Fruit fly (Drosophila melanogaster) whole organism, embryonic: ENCODE measurements around the gene Wwox.

Source experiments
- Ada2b ChIP-seq: fragments of 200-800 bp; sonication (Bioruptor generic); IDR thresholded peaks from 2 replicates; pipeline ENCODE4 v1.3.6; 2022; ENCODE audit warnings: missing biosample characterization, missing genetic modification characterization
- Adf1 ChIP-seq: fragments of 200-800 bp; sonication (Bioruptor generic); IDR thresholded peaks from 2 replicates; pipeline ENCODE4 v1.3.6; 2022; ENCODE audit warnings: missing biosample characterization, missing genetic modification characterization
- B-H1 ChIP-seq: fragments of 200-800 bp; sonication (Bioruptor generic); IDR thresholded peaks from 3 replicates; pipeline ENCODE4 v1.3.6; 2022; ENCODE audit warnings: missing biosample characterization, missing genetic modification characterization
- C15 ChIP-seq: fragments of 200-800 bp; sonication (Bioruptor generic); IDR thresholded peaks from 3 replicates; pipeline ENCODE4 v1.3.6; 2022; ENCODE audit warnings: missing biosample characterization, missing genetic modification characterization
- CG10366 ChIP-seq: fragments of 200-800 bp; sonication (Bioruptor generic); IDR thresholded peaks from 2 replicates; pipeline ENCODE4 v1.3.6; 2022; ENCODE audit warnings: missing biosample characterization, missing genetic modification characterization
- CG10543 ChIP-seq: fragments of 200-800 bp; sonication (Bioruptor generic); optimal IDR thresholded peaks from 3 replicates; lab custom pipeline; 2017; ENCODE audit warnings: missing biosample characterization, mild to moderate bottlenecking, missing genetic modification characterization, moderate library complexity
- CG11560 ChIP-seq: fragments of 200-800 bp; sonication (Bioruptor generic); IDR thresholded peaks from 3 replicates; pipeline ENCODE4 v1.3.6; 2022; ENCODE audit warnings: missing biosample characterization, missing genetic modification characterization
- CG12659 ChIP-seq: fragments of 200-800 bp; sonication (Bioruptor generic); optimal IDR thresholded peaks from 3 replicates; lab custom pipeline; 2017; ENCODE audit warnings: mild to moderate bottlenecking, missing biosample characterization, missing genetic modification reagents, missing genetic modification characterization
- CG13424 ChIP-seq: fragments of 200-800 bp; sonication (Bioruptor generic); optimal IDR thresholded peaks from 2 replicates; lab custom pipeline; 2019; ENCODE audit warnings: missing biosample characterization, mild to moderate bottlenecking, missing genetic modification characterization, moderate library complexity
- CG17361 ChIP-seq: fragments of 200-800 bp; sonication (Bioruptor generic); IDR thresholded peaks from 3 replicates; pipeline ENCODE4 v1.3.6; 2022; ENCODE audit warnings: missing biosample characterization, missing genetic modification characterization
- CG18262 ChIP-seq: fragments of 200-800 bp; optimal IDR thresholded peaks from 3 replicates; lab custom pipeline; 2019; ENCODE audit warnings: missing biosample characterization, mild to moderate bottlenecking, missing genetic modification characterization, moderate library complexity
- CG18476 ChIP-seq: fragments of 200-800 bp; sonication (Bioruptor generic); optimal IDR thresholded peaks from 2 replicates; lab custom pipeline; 2016; ENCODE audit warnings: missing biosample characterization, mild to moderate bottlenecking, missing genetic modification characterization
- CG18599 ChIP-seq: fragments of 200-800 bp; sonication (Bioruptor generic); optimal IDR thresholded peaks from 3 replicates; lab custom pipeline; 2017; ENCODE audit warnings: missing biosample characterization, missing genetic modification characterization, mild to moderate bottlenecking, moderate library complexity, missing genetic modification reagents
- CG2678 ChIP-seq: fragments of 200-800 bp; sonication (Bioruptor generic); optimal IDR thresholded peaks from 3 replicates; lab custom pipeline; 2019; ENCODE audit warnings: missing biosample characterization, mild to moderate bottlenecking, missing genetic modification characterization, moderate library complexity
- CG30403 ChIP-seq: fragments of 200-800 bp; sonication (Bioruptor generic); optimal IDR thresholded peaks from 3 replicates; lab custom pipeline; 2016; ENCODE audit warnings: missing biosample characterization, missing genetic modification characterization
- CG32772 ChIP-seq: fragments of 200-800 bp; sonication (Bioruptor generic); IDR thresholded peaks from 2 replicates; pipeline ENCODE4 v1.3.6; 2022; ENCODE audit warnings: missing biosample characterization, missing genetic modification characterization
- CG7556 ChIP-seq: fragments of 200-800 bp; sonication (Bioruptor generic); optimal IDR thresholded peaks from 2 replicates; lab custom pipeline; 2017; ENCODE audit warnings: missing biosample characterization, mild to moderate bottlenecking, missing genetic modification characterization
- CG7839 ChIP-seq: fragments of 200-800 bp; sonication (Bioruptor generic); optimal IDR thresholded peaks from 3 replicates; lab custom pipeline; 2018; ENCODE audit warnings: missing biosample characterization, mild to moderate bottlenecking, missing genetic modification characterization, moderate library complexity
- CG8388 ChIP-seq: fragments of 200-800 bp; sonication (Bioruptor generic); optimal IDR thresholded peaks from 2 replicates; lab custom pipeline; 2019; ENCODE audit warnings: missing biosample characterization, mild to moderate bottlenecking, missing genetic modification characterization, moderate library complexity
- D19B ChIP-seq: fragments of 200-800 bp; sonication (Bioruptor generic); optimal IDR thresholded peaks from 2 replicates; lab custom pipeline; 2017; ENCODE audit warnings: missing biosample characterization, mild to moderate bottlenecking, missing genetic modification characterization
- ERR ChIP-seq: fragments of 200-800 bp; sonication (Bioruptor generic); optimal IDR thresholded peaks from 2 replicates; lab custom pipeline; 2016; ENCODE audit warnings: missing biosample characterization, missing genetic modification characterization
- HLHmδ ChIP-seq: fragments of 200-800 bp; sonication (Bioruptor generic); optimal IDR thresholded peaks from 2 replicates; lab custom pipeline; 2018; ENCODE audit warnings: missing biosample characterization, mild to moderate bottlenecking, missing genetic modification characterization, moderate library complexity
- Hsf ChIP-seq: fragments of 200-800 bp; sonication (Bioruptor generic); optimal IDR thresholded peaks from 3 replicates; lab custom pipeline; 2016; ENCODE audit warnings: missing biosample characterization, missing genetic modification characterization
- Mes4 ChIP-seq: fragments of 200-800 bp; sonication (Bioruptor generic); optimal IDR thresholded peaks from 2 replicates; lab custom pipeline; 2016; ENCODE audit warnings: missing biosample characterization, missing genetic modification characterization
- Nf-YB ChIP-seq: fragments of 200-800 bp; sonication (Bioruptor generic); optimal IDR thresholded peaks from 3 replicates; lab custom pipeline; 2019; ENCODE audit warnings: missing biosample characterization, mild to moderate bottlenecking, missing genetic modification characterization, moderate library complexity
- Rfx ChIP-seq: fragments of 200-800 bp; sonication (Bioruptor generic); IDR thresholded peaks from 2 replicates; pipeline ENCODE4 v1.3.6; 2022; ENCODE audit warnings: missing biosample characterization, missing genetic modification characterization
- Sox100B ChIP-seq: fragments of 200-800 bp; sonication (Bioruptor generic); optimal IDR thresholded peaks from 3 replicates; lab custom pipeline; 2018; ENCODE audit warnings: missing biosample characterization, mild to moderate bottlenecking, missing genetic modification characterization
- Sox102F ChIP-seq: fragments of 200-800 bp; sonication (Bioruptor generic); optimal IDR thresholded peaks from 2 replicates; lab custom pipeline; 2018; ENCODE audit warnings: missing biosample characterization, mild to moderate bottlenecking, missing genetic modification characterization, moderate library complexity
- Spps ChIP-seq: fragments of 200-800 bp; sonication (Bioruptor generic); optimal IDR thresholded peaks from 2 replicates; lab custom pipeline; 2018; ENCODE audit warnings: missing biosample characterization, mild to moderate bottlenecking, missing genetic modification characterization
- ato ChIP-seq: fragments of 200-800 bp; sonication (Bioruptor generic); IDR thresholded peaks from 2 replicates; pipeline ENCODE4 v1.3.6; 2022; ENCODE audit warnings: missing biosample characterization, missing genetic modification characterization; ENCODE audit not compliant: partially characterized antibody
- disco-r ChIP-seq: fragments of 200-800 bp; sonication (Bioruptor generic); optimal IDR thresholded peaks from 2 replicates; lab custom pipeline; 2016; ENCODE audit warnings: missing biosample characterization, missing genetic modification characterization
- dmrt99B ChIP-seq: fragments of 200-800 bp; sonication (Bioruptor generic); optimal IDR thresholded peaks from 2 replicates; lab custom pipeline; 2018; ENCODE audit warnings: missing biosample characterization, mild to moderate bottlenecking, missing genetic modification characterization, moderate library complexity
- gsb-n ChIP-seq: fragments of 200-800 bp; sonication (Bioruptor generic); optimal IDR thresholded peaks from 3 replicates; lab custom pipeline; 2018; ENCODE audit warnings: missing biosample characterization, mild to moderate bottlenecking, missing genetic modification characterization
- hkb ChIP-seq, 2 experiments: fragments of 200-800 bp in 1 of 2; fragments of >200 bp in 1 of 2; sonication (Bioruptor generic) in 1 of 2; IDR thresholded peaks in 1 of 2; optimal IDR thresholded peaks in 1 of 2; 2 replicates each; pipeline versions ENCODE4 v1.3.6 to Lab custom; 2017 to 2022; ENCODE audit warnings: missing biosample characterization in 1 of 2, missing genetic modification characterization in 1 of 2
- insv ChIP-seq, 2 experiments: fragments of 200-800 bp; sonication (Bioruptor generic); optimal IDR thresholded peaks; 3 replicates each; lab custom pipeline; 2016 to 2018; ENCODE audit warnings: missing biosample characterization in 2 of 2, missing genetic modification characterization in 2 of 2
- kni ChIP-seq: fragments of 200-800 bp; sonication (Bioruptor generic); optimal IDR thresholded peaks from 3 replicates; lab custom pipeline; 2017; ENCODE audit warnings: mild to moderate bottlenecking, missing biosample characterization, missing genetic modification reagents, missing genetic modification characterization
- lilli ChIP-seq: fragments of 200-800 bp; sonication (Bioruptor generic); optimal IDR thresholded peaks from 3 replicates; lab custom pipeline; 2016; ENCODE audit warnings: missing biosample characterization, missing genetic modification characterization
- lmd ChIP-seq: fragments of 200-800 bp; sonication (Bioruptor generic); IDR thresholded peaks from 2 replicates; pipeline ENCODE4 v1.3.6; 2022; ENCODE audit warnings: missing biosample characterization, missing genetic modification characterization
- mld ChIP-seq: fragments of 200-800 bp; sonication (Bioruptor generic); IDR thresholded peaks from 3 replicates; pipeline ENCODE4 v1.3.6; 2022; ENCODE audit warnings: missing biosample characterization, missing genetic modification characterization; ENCODE audit not compliant: partially characterized antibody
- nau ChIP-seq: fragments of 200-800 bp; sonication (Bioruptor generic); optimal IDR thresholded peaks from 3 replicates; lab custom pipeline; 2017; ENCODE audit warnings: missing biosample characterization, mild to moderate bottlenecking, missing genetic modification characterization, missing genetic modification reagents
- odd ChIP-seq: fragments of 200-800 bp; sonication (Bioruptor generic); optimal IDR thresholded peaks from 2 replicates; lab custom pipeline; 2017; ENCODE audit warnings: missing biosample characterization, mild to moderate bottlenecking, missing genetic modification characterization
- pzg ChIP-seq: fragments of 200-800 bp; sonication (Bioruptor generic); optimal IDR thresholded peaks from 3 replicates; lab custom pipeline; 2018; ENCODE audit warnings: missing biosample characterization, mild to moderate bottlenecking, missing genetic modification characterization, moderate library complexity
- repo ChIP-seq: fragments of 200-800 bp; sonication (Bioruptor generic); optimal IDR thresholded peaks from 2 replicates; lab custom pipeline; 2016; ENCODE audit warnings: missing biosample characterization, missing genetic modification characterization
- salm ChIP-seq: fragments of 200-800 bp; sonication (Bioruptor generic); optimal IDR thresholded peaks from 2 replicates; lab custom pipeline; 2018; ENCODE audit warnings: missing biosample characterization, mild to moderate bottlenecking, missing genetic modification characterization
- so ChIP-seq: fragments of 200-800 bp; sonication (Bioruptor generic); IDR thresholded peaks from 3 replicates; pipeline ENCODE4 v1.3.6; 2022; ENCODE audit warnings: missing biosample characterization, missing genetic modification characterization
- sqz ChIP-seq: fragments of 200-800 bp; sonication (Bioruptor generic); optimal IDR thresholded peaks from 3 replicates; lab custom pipeline; 2018; ENCODE audit warnings: missing biosample characterization, mild to moderate bottlenecking, missing genetic modification characterization
- tio ChIP-seq: fragments of 200-800 bp; sonication (Bioruptor generic); optimal IDR thresholded peaks from 2 replicates; lab custom pipeline; 2017; ENCODE audit warnings: missing biosample characterization, missing genetic modification characterization, inconsistent platforms
- ttk ChIP-seq: fragments of 200-800 bp; sonication (Bioruptor generic); IDR thresholded peaks from 2 replicates; pipeline ENCODE4 v2.1.2; 2022; ENCODE audit warnings: missing biosample characterization, missing genetic modification characterization
- unpg ChIP-seq: fragments of 200-800 bp; sonication (Bioruptor generic); optimal IDR thresholded peaks from 3 replicates; lab custom pipeline; 2018; ENCODE audit warnings: missing biosample characterization, mild to moderate bottlenecking, missing genetic modification characterization, moderate library complexity

Gene Wwox

DNA sequence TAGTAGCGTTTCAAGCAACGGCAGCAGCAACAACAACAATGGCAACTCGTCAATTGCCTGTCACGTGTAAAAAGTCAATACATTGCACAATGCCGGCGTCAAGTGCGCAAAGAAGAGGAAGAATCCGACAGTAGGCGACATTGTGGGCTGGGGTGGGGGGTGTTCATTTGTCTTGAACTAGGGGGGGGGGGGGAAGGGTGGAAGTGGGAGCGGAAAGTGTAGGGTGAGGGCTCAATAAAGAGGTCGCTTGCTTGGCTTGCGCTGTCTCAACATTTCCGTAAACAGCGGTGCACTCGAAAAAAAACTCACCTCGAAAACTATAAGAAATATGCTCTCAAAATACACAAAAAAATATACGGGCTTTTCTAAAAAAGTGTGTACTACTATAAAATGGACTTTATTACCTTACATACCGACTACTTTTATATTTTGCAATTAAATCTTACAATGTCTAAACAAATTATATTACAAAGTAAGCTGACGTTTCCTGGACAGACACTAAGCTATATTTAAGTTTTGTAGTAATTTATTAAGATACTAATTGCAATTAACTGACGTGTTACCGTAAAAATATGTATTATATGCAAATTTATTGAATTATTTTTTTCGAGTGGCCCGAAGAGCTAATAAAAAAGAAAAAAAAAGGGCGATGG is 38.2 kb downstream of the Wwox start (continued):
- TF ChIP-seq CG18262: peak; percentile 72
- no peak for TF ChIP-seq salm
- peak; percentile 58 for TF ChIP-seq CG2678 (tag; lab: Kevin White, UChicago)
- no peak for TF ChIP-seq Mes4 (GFP tag; lab: Kevin White, UChicago)
- TF ChIP-seq CG17361 (GFP tag; lab: Robert Waterston, UW): peak; percentile 76; the same call in 2 of the 3 replicates
- TF ChIP-seq ERR (GFP tag; lab: Kevin White, UChicago): no peak
- no peak for TF ChIP-seq repo (GFP tag; lab: Kevin White, UChicago)
- TF ChIP-seq CG32772 (GFP tag; lab: Robert Waterston, UW): peak; percentile 13; the same call in 1 of the 2 replicates
- no peak for TF ChIP-seq hkb (optimal IDR thresholded peaks at IDR 0.05; lab: Kevin White, UChicago)
- TF ChIP-seq hkb (GFP tag; IDR thresholded peaks at IDR 0.05; lab: Robert Waterston, UW): 0 out of 2 replicates have a peak, but pooled peaks have one; percentile 19
- TF ChIP-seq insv (GFP tag; optimal IDR thresholded peaks at IDR 0.05; lab: Kevin White, UChicago): no peak
- TF ChIP-seq CG13424 (tag; lab: Kevin White, UChicago): peak; percentile 22
- TF ChIP-seq sqz (GFP tag; lab: Kevin White, UChicago): peak; percentile 77
- no peak for TF ChIP-seq odd (GFP tag; lab: Kevin White, UChicago)
- no peak for TF ChIP-seq C15 (GFP tag; lab: Robert Waterston, UW)
- no peak for TF ChIP-seq CG10543 (GFP tag; lab: Kevin White, UChicago)
- TF ChIP-seq CG8388 (GFP tag; lab: Kevin White, UChicago): peak; percentile 25
- peak; percentile 45; the same call in 1 of the 2 replicates for TF ChIP-seq lmd (GFP tag; lab: Robert Waterston, UW)
- TF ChIP-seq D19B (GFP tag; lab: Kevin White, UChicago): no peak
- TF ChIP-seq Sox100B (GFP tag; lab: Kevin White, UChicago): peak; percentile 58
- no peak for TF ChIP-seq lilli (GFP tag; lab: Kevin White, UChicago)
- TF ChIP-seq nau (GFP tag; lab: Kevin White, UChicago): peak; percentile 24
- TF ChIP-seq CG7839: peak; percentile 43
- TF ChIP-seq HLHmδ (GFP tag; lab: Kevin White, UChicago): no peak
- 0 out of 2 replicates have a peak, but pooled peaks have one; percentile 6 for TF ChIP-seq ttk (GFP tag; lab: Robert Waterston, UW)
- TF ChIP-seq unpg: peak; percentile 35
- TF ChIP-seq Rfx (GFP tag; lab: Robert Waterston, UW): no peak
- no peak for TF ChIP-seq Nf-YB (GFP tag; lab: Kevin White, UChicago)
- TF ChIP-seq disco-r (GFP tag; lab: Kevin White, UChicago): no peak
- TF ChIP-seq ato: no peak
- peak; percentile 65 for TF ChIP-seq Sox102F (GFP tag; lab: Kevin White, UChicago)
- TF ChIP-seq CG30403 (GFP tag; lab: Kevin White, UChicago): peak; percentile 24
- TF ChIP-seq tio (GFP tag; lab: Kevin White, UChicago): peak; percentile 12
- peak; percentile 14; the same call in 1 of the 3 replicates for TF ChIP-seq B-H1 (GFP tag; lab: Robert Waterston, UW)
- TF ChIP-seq Spps (tag; lab: Kevin White, UChicago): peak; percentile 12
- TF ChIP-seq kni: peak; percentile 6
- TF ChIP-seq CG12659 (GFP tag; lab: Kevin White, UChicago): peak; percentile 3
- TF ChIP-seq CG18599 (GFP tag; lab: Kevin White, UChicago): peak; percentile 4
- no peak for TF ChIP-seq CG10366 (GFP tag; lab: Robert Waterston, UW)
- TF ChIP-seq CG7556 (GFP tag; lab: Kevin White, UChicago): peak; percentile 32
- no peak for TF ChIP-seq pzg (GFP tag; lab: Kevin White, UChicago)
- TF ChIP-seq gsb-n (tag; lab: Kevin White, UChicago): peak; percentile 32
- TF ChIP-seq dmrt99B (tag; lab: Kevin White, UChicago): peak; percentile 65
- no peak for TF ChIP-seq so (GFP tag; lab: Robert Waterston, UW)
- no peak for TF ChIP-seq Ada2b (GFP tag; lab: Robert Waterston, UW)
- TF ChIP-seq Hsf (GFP tag; lab: Kevin White, UChicago): no peak
- no peak for TF ChIP-seq Adf1 (GFP tag; lab: Robert Waterston, UW)
- no peak for TF ChIP-seq CG11560
- TF ChIP-seq CG18476 (GFP tag; lab: Kevin White, UChicago): peak; percentile 5
- no peak for TF ChIP-seq mld (GFP tag; lab: Robert Waterston, UW)
